Fruit fly (Drosophila melanogaster): ENCODE data around the gene Cht7.

The Cht7 gene

DNA sequence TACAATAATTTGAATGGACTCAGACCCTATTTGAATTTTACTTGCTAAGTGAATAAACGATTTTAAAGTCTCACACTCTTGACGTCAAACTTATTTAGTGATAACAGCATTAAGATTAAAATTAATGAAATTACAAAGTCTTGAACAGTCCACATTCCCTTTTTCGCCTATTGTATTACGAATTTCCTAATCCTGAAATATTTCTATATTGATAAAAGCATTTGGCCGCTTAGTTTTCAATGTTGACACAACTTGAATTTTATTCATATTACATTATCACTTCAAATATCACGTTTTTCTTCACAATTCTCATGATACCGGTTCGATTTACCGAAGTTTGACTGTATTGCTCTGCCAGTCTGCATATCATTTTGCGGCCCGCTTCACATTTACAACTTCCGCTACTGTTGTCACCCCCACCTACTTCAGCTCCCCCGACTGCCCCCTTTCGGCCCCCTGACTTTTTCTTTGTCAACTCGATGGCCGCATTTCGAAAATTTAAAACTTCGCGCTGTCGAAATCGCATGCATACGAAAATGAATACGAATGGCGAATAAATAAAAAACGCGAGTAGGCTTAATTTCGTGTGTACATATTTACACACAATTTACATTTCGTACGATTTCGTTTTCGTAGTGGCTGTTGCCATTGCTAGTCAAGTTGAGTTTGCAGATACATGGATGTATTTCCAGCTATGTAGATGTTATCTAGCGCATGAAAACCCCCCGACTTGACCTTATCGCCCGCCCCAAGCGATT lies 28.2 kb downstream of the Cht7 start (continued):
- TF ChIP-seq CG11723 (GFP tag; optimal IDR thresholded peaks at IDR 0.05) = peak; percentile 31
- TF ChIP-seq Adf1 (GFP tag; IDR thresholded peaks at IDR 0.05) = no peak
- 0 out of 3 replicates have a peak, but pooled peaks have one; percentile 42 for TF ChIP-seq sr (GFP tag; IDR thresholded peaks at IDR 0.05)
- TF ChIP-seq Hey (tag; optimal IDR thresholded peaks at IDR 0.05) = peak; percentile 27
- peak; percentile 10 for TF ChIP-seq CG17385 (GFP tag; optimal IDR thresholded peaks at IDR 0.05)
- TF ChIP-seq CG12104 (GFP tag; optimal IDR thresholded peaks at IDR 0.05) = peak; percentile 22
- no peak for TF ChIP-seq CG4854 (GFP tag; optimal IDR thresholded peaks at IDR 0.05)
- no peak for TF ChIP-seq inv (GFP tag; IDR thresholded peaks at IDR 0.05; ENCODE audit: partially characterized antibody)
- TF ChIP-seq org-1 (GFP tag; optimal IDR thresholded peaks at IDR 0.05) = no peak
- TF ChIP-seq CG9437 (GFP tag; optimal IDR thresholded peaks at IDR 0.05) = peak; percentile 36
- no peak for TF ChIP-seq sc (optimal IDR thresholded peaks at IDR 0.05)
- TF ChIP-seq sc (GFP tag; optimal IDR thresholded peaks at IDR 0.05) = no peak
- TF ChIP-seq Hr51 (GFP tag; optimal IDR thresholded peaks at IDR 0.05) = peak in 1 of 2 experiments; percentile 47
- TF ChIP-seq bigmax (GFP tag; optimal IDR thresholded peaks at IDR 0.05) = no peak
- TF ChIP-seq wor (GFP tag; IDR thresholded peaks at IDR 0.05) = no peak
- TF ChIP-seq zf30C (GFP tag; optimal IDR thresholded peaks at IDR 0.05) = no peak
- 0 out of 2 replicates have a peak, but pooled peaks have one; percentile 23 for TF ChIP-seq CG32772 (GFP tag; IDR thresholded peaks at IDR 0.05)
- TF ChIP-seq slbo (GFP tag; IDR thresholded peaks at IDR 0.05) = peak; percentile 22; the same call in 1 of the 2 replicates
- TF ChIP-seq so (GFP tag; IDR thresholded peaks at IDR 0.05) = peak; percentile 66; the same call in 2 of the 3 replicates
- TF ChIP-seq lola (GFP tag; optimal IDR thresholded peaks at IDR 0.05) = peak in 1 of 3 experiments; percentile 0
- TF ChIP-seq Antp (GFP tag; optimal IDR thresholded peaks at IDR 0.05) = no peak
- peak; percentile 23; the same call in 1 of the 3 replicates for TF ChIP-seq otp (GFP tag; IDR thresholded peaks at IDR 0.05)
- TF ChIP-seq Med (GFP tag) = peak; percentile 87
- TF ChIP-seq sob (GFP tag; IDR thresholded peaks at IDR 0.05) = 0 out of 2 replicates have a peak, but pooled peaks have one; percentile 23
- peak; percentile 47 for TF ChIP-seq sd (tag; optimal IDR thresholded peaks at IDR 0.05)
- peak; percentile 31 for TF ChIP-seq CG17359 (tag; optimal IDR thresholded peaks at IDR 0.05)
- TF ChIP-seq CG10565 (GFP tag; optimal IDR thresholded peaks at IDR 0.05) = no peak
- no peak for TF ChIP-seq CG13775 (GFP tag; optimal IDR thresholded peaks at IDR 0.05)
- peak; percentile 16 for TF ChIP-seq Dip3 (GFP tag; optimal IDR thresholded peaks at IDR 0.05)
- TF ChIP-seq sens (GFP tag) = peak; percentile 78
- TF ChIP-seq chinmo (GFP tag; IDR thresholded peaks at IDR 0.05; ENCODE audit: partially characterized antibody) = peak; percentile 90
- peak; percentile 30 for TF ChIP-seq pros (GFP tag; optimal IDR thresholded peaks at IDR 0.05)
- no peak for TF ChIP-seq CG4404 (GFP tag; IDR thresholded peaks at IDR 0.05)
- peak; percentile 46 for TF ChIP-seq CG4328 (GFP tag; optimal IDR thresholded peaks at IDR 0.05)
- TF ChIP-seq CG17568 (GFP tag; optimal IDR thresholded peaks at IDR 0.05) = peak; percentile 15
- no peak for TF ChIP-seq YL-1 (GFP tag; optimal IDR thresholded peaks at IDR 0.05)
- TF ChIP-seq CG3847 (GFP tag; IDR thresholded peaks at IDR 0.05) = no peak
- peak; percentile 47; the same call in 1 of the 2 replicates for TF ChIP-seq CG11696 (GFP tag; IDR thresholded peaks at IDR 0.05)
- no peak for TF ChIP-seq CG4360 (GFP tag; IDR thresholded peaks at IDR 0.05)
- no peak for TF ChIP-seq Opbp (GFP tag; IDR thresholded peaks at IDR 0.05; ENCODE audit: partially characterized antibody)
- TF ChIP-seq grau (tag; optimal IDR thresholded peaks at IDR 0.05) = peak; percentile 87
- TF ChIP-seq tap (tag; optimal IDR thresholded peaks at IDR 0.05) = peak; percentile 8
- peak; percentile 58; the same call in 1 of the 2 replicates for TF ChIP-seq aop (GFP tag; IDR thresholded peaks at IDR 0.05)
- no peak for TF ChIP-seq tio (GFP tag; optimal IDR thresholded peaks at IDR 0.05)
- TF ChIP-seq CG34224 (GFP tag; IDR thresholded peaks at IDR 0.05; ENCODE audit: partially characterized antibody) = no peak
- TF ChIP-seq ro (GFP tag; IDR thresholded peaks at IDR 0.05) = no peak
- no peak for TF ChIP-seq CTCF (GFP tag; optimal IDR thresholded peaks at IDR 0.05)
- TF ChIP-seq CG8281 (tag; optimal IDR thresholded peaks at IDR 0.05) = no peak
- TF ChIP-seq wek (GFP tag; optimal IDR thresholded peaks at IDR 0.05) = peak; percentile 80
- TF ChIP-seq CG10959 (GFP tag; IDR thresholded peaks at IDR 0.05) = no peak

Data from whole organism, embryonic.